Worm (Caenorhabditis elegans) whole organism, L4 larva: ENCODE results near the gene T26H5.8.

Source experiments
- ama-1 ChIP-seq: fragments of 150-350 bp; optimal IDR thresholded peaks from 2 replicates; lab custom pipeline; 2014; ENCODE audit warnings: inconsistent platforms, mixed read lengths
- ceh-20 ChIP-seq: fragments of 200-800 bp; sonication (Bioruptor generic); IDR thresholded peaks from 2 replicates; pipeline ENCODE4 v1.3.6; 2022; ENCODE audit warnings: missing genetic modification reagents, missing genetic modification characterization, missing compliant biosample characterization
- fkh-10 ChIP-seq: fragments of 150-350 bp; optimal IDR thresholded peaks from 2 replicates; lab custom pipeline; 2014; ENCODE audit warnings: missing biosample characterization, missing genetic modification reagents, missing genetic modification characterization
- lin-1 ChIP-seq: fragments of 200-800 bp; sonication (Bioruptor generic); IDR thresholded peaks from 2 replicates; pipeline ENCODE4 v1.3.6; 2022; ENCODE audit warnings: missing genetic modification reagents, missing genetic modification characterization, missing compliant biosample characterization
- nhr-6 ChIP-seq: fragments of 150-350 bp; optimal IDR thresholded peaks from 2 replicates; lab custom pipeline; 2014; ENCODE audit warnings: missing biosample characterization, missing genetic modification characterization
- pha-4 ChIP-seq, 2 experiments: fragments of 150-350 bp in 1 of 2; fragments of 200-800 bp in 1 of 2; sonication (Bioruptor generic) in 1 of 2; IDR thresholded peaks in 1 of 2; optimal IDR thresholded peaks in 1 of 2; 2 replicates each; pipeline versions ENCODE4 v1.3.6 to Lab custom; 2014 to 2022; ENCODE audit warnings: missing genetic modification characterization in 2 of 2, missing genetic modification reagents in 2 of 2, missing biosample characterization in 1 of 2, missing compliant biosample characterization in 1 of 2
- snpc-4 ChIP-seq: fragments of 150-350 bp; optimal IDR thresholded peaks from 2 replicates; lab custom pipeline; 2014; ENCODE audit warnings: missing biosample characterization, missing genetic modification characterization
- unc-130 ChIP-seq: sonication (generic microtip); optimal IDR thresholded peaks from 2 replicates; lab custom pipeline; 2016; ENCODE audit warnings: missing genetic modification reagents, missing genetic modification characterization, missing compliant biosample characterization

ce11 chrV:15466719-15467118 lies 34.2 kb upstream of the T26H5.8 start:
- TF ChIP-seq nhr-6 (no peak), unc-130 (GFP tag; lab: Kevin White, UChicago) (no peak), pha-4 (GFP tag; IDR thresholded peaks at IDR 0.05; lab: Robert Waterston, UW) (no peak), pha-4 (tag; optimal IDR thresholded peaks at IDR 0.05; lab: Kevin White, UChicago) (no peak), ceh-20 (GFP tag; lab: Robert Waterston, UW) (no peak), fkh-10 (GFP tag; lab: Kevin White, UChicago) (no peak), ama-1 (lab: Kevin White, UChicago) (no peak), lin-1 (GFP tag; lab: Robert Waterston, UW) (no peak), snpc-4 (tag; lab: Kevin White, UChicago) (no peak)
